Fruit fly (Drosophila melanogaster) Kc167 (cell line): ENCODE results near the gene CG42847.

Source experiments
- Myc ChIP-seq: fragments of >200 bp; optimal IDR thresholded peaks from 2 replicates; lab custom pipeline; 2017; ENCODE audit warnings: missing external identifiers
- Sin3A ChIP-seq: fragments of >200 bp; optimal IDR thresholded peaks from 2 replicates; lab custom pipeline; 2018; ENCODE audit warnings: missing external identifiers
- h ChIP-seq: fragments of >200 bp; optimal IDR thresholded peaks from 3 replicates; lab custom pipeline; 2018; ENCODE audit warnings: missing external identifiers
- insv ChIP-seq: fragments of >200 bp; optimal IDR thresholded peaks from 3 replicates; lab custom pipeline; 2018; ENCODE audit warnings: missing external identifiers
- psq ChIP-seq: fragments of >200 bp; optimal IDR thresholded peaks from 2 replicates; lab custom pipeline; 2017; ENCODE audit warnings: missing external identifiers
- ttk ChIP-seq: sonication (Bioruptor generic); optimal IDR thresholded peaks from 2 replicates; lab custom pipeline; 2017; ENCODE audit warnings: missing external identifiers

Gene CG42847

dm6 chr2L:9427570-9427969, at the start of gene CG42847:
CG42847 (plus strand) TSS chr2L:9427870.
- TF ChIP-seq Myc (lab: Kevin White, UChicago) (no peak), ttk (no peak), Sin3A (lab: Kevin White, UChicago) (no peak), insv (no peak), h (lab: Kevin White, UChicago) (no peak), psq (lab: Kevin White, UChicago) (no peak)

DNA sequence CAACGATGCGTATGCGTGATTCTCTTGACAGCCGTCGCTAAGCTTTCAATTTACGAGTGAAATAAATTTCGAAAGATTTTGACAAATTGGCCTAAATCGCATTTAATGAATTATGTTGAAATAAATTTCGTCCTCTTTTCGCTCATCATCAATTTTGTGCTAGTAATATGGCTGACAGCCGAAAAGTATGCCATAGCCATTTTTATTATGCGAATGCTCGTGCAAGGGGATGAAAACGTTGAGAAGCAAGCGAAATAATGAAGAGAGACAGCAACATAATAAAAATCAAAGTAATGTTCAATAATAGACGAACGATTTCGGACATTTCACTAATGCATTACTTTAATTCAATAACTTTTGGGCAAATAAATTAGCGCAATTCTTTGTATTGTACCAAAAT, 41.4 kb upstream of the CG42847 start:
- TF ChIP-seq psq (lab: Kevin White, UChicago) (no peak), ttk (no peak), h (lab: Kevin White, UChicago) (no peak), Sin3A (lab: Kevin White, UChicago) (no peak), Myc (lab: Kevin White, UChicago) (no peak), insv (no peak)

DNA sequence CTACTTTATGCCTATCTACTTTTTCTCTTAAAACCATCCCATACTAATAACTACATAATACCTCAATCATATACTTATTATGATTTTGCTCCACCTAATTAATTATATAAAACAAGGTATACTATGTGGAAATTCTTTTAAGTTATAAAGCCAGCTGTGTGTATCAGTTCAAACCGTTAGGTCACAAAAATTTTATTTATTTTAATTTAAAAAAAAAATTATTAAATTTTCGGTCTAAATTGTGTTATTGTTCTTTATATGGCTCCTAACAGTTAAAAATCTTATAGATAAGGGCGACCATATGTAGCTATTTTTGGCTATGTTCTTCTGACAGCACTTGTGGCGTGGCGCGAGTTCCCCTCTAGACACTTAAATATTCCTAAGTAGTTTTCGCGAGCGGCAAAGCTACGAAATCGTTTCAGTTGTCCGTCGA, 40.4 kb upstream of the CG42847 start, which contains the start of gene Aldh:
TSS of gene Aldh (plus strand) at position 150 of the 433 bp plus-strand sequence.
- no peak for TF ChIP-seq ttk
- no peak for TF ChIP-seq Myc (lab: Kevin White, UChicago)
- TF ChIP-seq h (lab: Kevin White, UChicago): no peak

DNA sequence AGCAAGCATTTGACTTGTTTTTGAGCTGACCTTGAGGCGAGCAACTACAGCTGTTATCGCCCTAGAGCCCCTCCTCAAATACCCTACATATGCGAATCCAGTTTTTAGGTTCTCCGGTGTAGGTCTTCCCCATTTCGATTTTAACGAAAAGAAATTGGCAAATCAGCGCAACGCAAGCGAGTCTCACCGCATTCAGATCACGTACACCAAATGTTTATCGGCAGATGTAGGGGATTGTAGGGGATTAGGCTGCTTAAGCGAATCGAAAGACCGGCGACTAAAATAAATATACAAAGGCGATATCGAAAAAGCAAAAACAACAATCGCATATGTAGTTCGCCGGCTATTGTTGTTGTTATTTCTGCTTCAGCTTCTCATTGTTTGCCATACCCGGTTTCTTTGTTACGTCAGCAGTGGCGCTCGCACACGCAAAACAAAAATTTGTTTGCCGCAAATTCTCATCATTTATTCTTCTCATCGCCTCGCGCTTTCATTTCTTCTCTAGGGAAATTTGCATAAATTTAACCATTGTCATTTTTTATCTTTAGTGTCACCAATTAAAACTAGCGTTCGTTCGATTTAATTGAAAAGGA, 39.6 kb upstream of the CG42847 start:
- TF ChIP-seq Myc (lab: Kevin White, UChicago) (no peak), insv (no peak), ttk (no peak), h (lab: Kevin White, UChicago) (no peak), psq (lab: Kevin White, UChicago) (no peak), Sin3A (lab: Kevin White, UChicago) (no peak)

dm6 chr2L:9388924-9389765, 38.5 kb upstream of the CG42847 start:
- TF ChIP-seq Myc (lab: Kevin White, UChicago): no peak
- TF ChIP-seq Sin3A (lab: Kevin White, UChicago): no peak

dm6 chr2L:9396396-9396795, 31.3 kb upstream of the CG42847 start:
- TF ChIP-seq ttk (no peak), Sin3A (lab: Kevin White, UChicago) (no peak), psq (lab: Kevin White, UChicago) (no peak), h (lab: Kevin White, UChicago) (no peak), Myc (lab: Kevin White, UChicago) (no peak)

dm6 chr2L:9397888-9398287, 29.8 kb upstream of the CG42847 start, which contains the start of gene CG4438:
CG4438 (minus strand) TSS chr2L:9397988.
- no peak for TF ChIP-seq ttk
- no peak for TF ChIP-seq Myc (lab: Kevin White, UChicago)
- TF ChIP-seq psq (lab: Kevin White, UChicago): no peak
- TF ChIP-seq Sin3A (lab: Kevin White, UChicago): no peak
- TF ChIP-seq insv: no peak
- TF ChIP-seq h (lab: Kevin White, UChicago): no peak

DNA sequence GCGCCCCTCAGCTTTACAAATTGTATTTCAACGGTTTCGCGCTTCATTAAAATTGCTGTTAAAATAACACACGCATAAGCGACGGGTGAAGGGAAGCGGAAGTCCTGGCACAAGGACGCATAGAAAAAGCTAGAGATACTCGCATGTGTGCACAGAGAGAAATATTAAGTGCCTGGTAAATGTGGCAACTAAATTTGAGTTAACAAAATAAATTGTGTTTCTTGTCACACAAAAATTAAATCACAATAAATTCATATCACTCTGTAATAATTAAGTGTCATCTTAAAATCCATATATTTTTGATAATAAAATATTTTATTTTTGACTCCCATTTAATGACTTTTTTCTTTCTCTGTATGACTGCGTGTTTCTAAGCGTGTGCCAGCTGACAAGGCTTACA, 27.5 kb upstream of the CG42847 start:
- TF ChIP-seq insv (no peak), psq (lab: Kevin White, UChicago) (no peak), ttk (no peak), h (lab: Kevin White, UChicago) (no peak), Myc (lab: Kevin White, UChicago) (no peak), Sin3A (lab: Kevin White, UChicago) (no peak)

- TF ChIP-seq Sin3A (lab: Kevin White, UChicago): no peak
- TF ChIP-seq insv: no peak
- no peak for TF ChIP-seq psq (lab: Kevin White, UChicago)
- TF ChIP-seq ttk: no peak
- TF ChIP-seq h (lab: Kevin White, UChicago): no peak
- no peak for TF ChIP-seq Myc (lab: Kevin White, UChicago)
Measured at dm6 chr2L:9415053-9415452, 12.6 kb upstream of the CG42847 start, which contains the start of gene Shawl. Shawl (minus strand) TSS chr2L:9415156.

dm6 chr2L:9416244-9416758, 11.4 kb upstream of the CG42847 start, which contains the start of gene Mco1:
Mco1 (plus strand) TSS chr2L:9416588.
- TF ChIP-seq psq (lab: Kevin White, UChicago) (no peak), Sin3A (lab: Kevin White, UChicago) (no peak), Myc (lab: Kevin White, UChicago) (no peak)

dm6 chr2L:9420660-9421059, 7.0 kb upstream of the CG42847 start:
- TF ChIP-seq insv: no peak
- TF ChIP-seq Myc (lab: Kevin White, UChicago): no peak
- TF ChIP-seq h (lab: Kevin White, UChicago): no peak
- no peak for TF ChIP-seq ttk
- TF ChIP-seq Sin3A (lab: Kevin White, UChicago): no peak
- no peak for TF ChIP-seq psq (lab: Kevin White, UChicago)

DNA sequence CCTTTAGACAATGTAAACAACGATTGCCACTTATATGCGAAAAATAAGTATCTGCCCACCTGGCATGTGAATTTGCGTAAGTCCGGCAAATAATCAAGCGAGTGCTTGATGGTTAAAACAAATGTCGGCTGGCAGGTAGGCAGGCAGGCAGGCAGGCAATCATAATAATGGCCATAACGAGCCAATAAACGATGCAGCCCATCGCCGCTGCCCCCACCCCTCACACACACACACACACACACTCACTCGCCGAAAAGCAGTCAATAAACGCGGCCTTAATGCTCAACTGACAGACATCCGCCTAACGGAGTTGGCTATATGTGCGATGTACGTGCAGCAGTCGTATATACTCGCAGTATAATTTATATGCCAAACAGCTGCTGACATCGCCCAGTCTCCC, 6.4 kb upstream of the CG42847 start:
- TF ChIP-seq insv (no peak), h (lab: Kevin White, UChicago) (no peak), Myc (lab: Kevin White, UChicago) (no peak), Sin3A (lab: Kevin White, UChicago) (no peak), psq (lab: Kevin White, UChicago) (no peak), ttk (no peak)
